Worm (Caenorhabditis elegans): ENCODE data around the gene Y57G11A.2.

DNA sequence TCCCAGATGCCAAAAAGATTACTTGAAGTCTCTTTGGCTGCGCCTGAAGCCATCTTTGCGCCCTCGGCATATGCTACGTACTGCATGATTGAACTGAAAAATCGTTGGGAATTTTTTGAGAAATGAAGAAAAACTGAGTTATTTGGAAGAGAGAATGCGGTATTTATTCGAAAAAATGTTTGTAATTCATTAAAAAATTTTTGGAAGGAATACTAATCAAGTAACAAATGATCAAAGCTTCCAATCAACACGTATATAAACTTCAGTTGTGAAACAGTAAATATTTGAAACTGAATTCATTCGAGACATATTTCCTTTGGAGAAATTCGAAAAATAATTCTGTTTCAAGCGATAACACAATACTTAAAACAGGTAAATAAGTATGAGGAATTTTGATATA is 23.2 kb upstream of the Y57G11A.2 start, which contains the start of gene pals-29:
- TF ChIP-seq ztf-23 (GFP tag; IDR thresholded peaks at IDR 0.05): no peak
- no peak for TF ChIP-seq ztf-29 (GFP tag; IDR thresholded peaks at IDR 0.05)
- no peak for TF ChIP-seq tab-1 (GFP tag; IDR thresholded peaks at IDR 0.05)
- TF ChIP-seq klf-2 (GFP tag; conservative IDR thresholded peaks at IDR 0.05): no peak
- TF ChIP-seq cog-1 (tag; optimal IDR thresholded peaks at IDR 0.05): no peak
- no peak for TF ChIP-seq med-1 (GFP tag; optimal IDR thresholded peaks at IDR 0.05; ENCODE audit: insufficient read depth)
